Worm (Caenorhabditis elegans) whole organism, midembryonic: ENCODE data around the gene rpn-1.
A peak's percentile ranks its signal among the peaks of the same experiment; 100 is the strongest.

ENCODE experiments used
- T22C8.4 ChIP-seq: fragments of 200-800 bp; sonication (Bioruptor generic); IDR thresholded peaks from 2 replicates; pipeline ENCODE4 v1.3.6; 2022; ENCODE audit warnings: missing genetic modification characterization, missing compliant biosample characterization
- cog-1 ChIP-seq: sonication (generic microtip); optimal IDR thresholded peaks from 2 replicates; lab custom pipeline; 2016; ENCODE audit warnings: missing genetic modification characterization, missing compliant biosample characterization
- flt-1 ChIP-seq: fragments of 200-800 bp; sonication (Bioruptor generic); IDR thresholded peaks from 2 replicates; pipeline ENCODE4 v1.3.6; 2022; ENCODE audit warnings: missing genetic modification characterization, missing compliant biosample characterization
- klf-2 ChIP-seq: fragments of 200-800 bp; sonication (Bioruptor generic); conservative IDR thresholded peaks from 2 replicates; pipeline ENCODE4 v1.3.6; 2022; ENCODE audit warnings: missing genetic modification reagents, missing genetic modification characterization, missing compliant biosample characterization
- med-1 ChIP-seq: sonication (generic microtip); optimal IDR thresholded peaks from 2 replicates; lab custom pipeline; 2017; ENCODE audit warnings: missing genetic modification characterization, mild to moderate bottlenecking, missing compliant biosample characterization, antibody characterized with exemption, missing genetic modification reagents; ENCODE audit not compliant: insufficient read depth
- ref-1 ChIP-seq: fragments of 200-800 bp; sonication (Bioruptor generic); conservative IDR thresholded peaks from 2 replicates; pipeline ENCODE4 v1.3.6; 2022; ENCODE audit warnings: missing genetic modification reagents, missing genetic modification characterization, missing compliant biosample characterization
- tab-1 ChIP-seq: fragments of 200-800 bp; sonication (Bioruptor generic); IDR thresholded peaks from 2 replicates; pipeline ENCODE4 v1.3.6; 2022; ENCODE audit warnings: missing genetic modification characterization, missing compliant biosample characterization
- ztf-23 ChIP-seq: fragments of 200-800 bp; sonication (Bioruptor generic); IDR thresholded peaks from 2 replicates; pipeline ENCODE4 v1.3.6; 2022; ENCODE audit warnings: missing genetic modification reagents, missing genetic modification characterization, missing compliant biosample characterization
- ztf-29 ChIP-seq: fragments of 200-800 bp; sonication (Bioruptor generic); IDR thresholded peaks from 2 replicates; pipeline ENCODE4 v1.3.6; 2022; ENCODE audit warnings: missing genetic modification reagents, missing genetic modification characterization, missing compliant biosample characterization

The rpn-1 gene

ce11 chrIV:6937548-6937947 is 27.8 kb upstream of the rpn-1 start, which contains the start of gene npr-12:
Gene npr-12, minus strand, starts transcription at chrIV:6937648.
- no peak for TF ChIP-seq ztf-23 (GFP tag; lab: Robert Waterston, UW)
- no peak for TF ChIP-seq cog-1 (tag; lab: Kevin White, UChicago)
- TF ChIP-seq ref-1, result no peak
- no peak for TF ChIP-seq med-1 (GFP tag; lab: Kevin White, UChicago)
- no peak for TF ChIP-seq tab-1 (GFP tag; lab: Robert Waterston, UW)
- TF ChIP-seq flt-1 (GFP tag; lab: Robert Waterston, UW), result no peak
- TF ChIP-seq klf-2 (GFP tag; lab: Robert Waterston, UW), result no peak
- no peak for TF ChIP-seq ztf-29 (GFP tag; lab: Robert Waterston, UW)
- TF ChIP-seq T22C8.4 (GFP tag; lab: Robert Waterston, UW), result no peak

- no peak for TF ChIP-seq klf-2 (GFP tag; lab: Robert Waterston, UW)
- no peak for TF ChIP-seq ztf-29 (GFP tag; lab: Robert Waterston, UW)
- TF ChIP-seq ref-1, result no peak
- TF ChIP-seq ztf-23 (GFP tag; lab: Robert Waterston, UW), result no peak
- TF ChIP-seq flt-1 (GFP tag; lab: Robert Waterston, UW), result no peak
- TF ChIP-seq med-1 (GFP tag; lab: Kevin White, UChicago), result no peak
- no peak for TF ChIP-seq cog-1 (tag; lab: Kevin White, UChicago)
- TF ChIP-seq tab-1 (GFP tag; lab: Robert Waterston, UW), result no peak
- TF ChIP-seq T22C8.4 (GFP tag; lab: Robert Waterston, UW), result no peak
Measured at ce11 chrIV:6928417-6928816, 18.7 kb upstream of the rpn-1 start, which contains the start of gene cest-6. Gene cest-6, minus strand, starts transcription at chrIV:6928517.

DNA sequence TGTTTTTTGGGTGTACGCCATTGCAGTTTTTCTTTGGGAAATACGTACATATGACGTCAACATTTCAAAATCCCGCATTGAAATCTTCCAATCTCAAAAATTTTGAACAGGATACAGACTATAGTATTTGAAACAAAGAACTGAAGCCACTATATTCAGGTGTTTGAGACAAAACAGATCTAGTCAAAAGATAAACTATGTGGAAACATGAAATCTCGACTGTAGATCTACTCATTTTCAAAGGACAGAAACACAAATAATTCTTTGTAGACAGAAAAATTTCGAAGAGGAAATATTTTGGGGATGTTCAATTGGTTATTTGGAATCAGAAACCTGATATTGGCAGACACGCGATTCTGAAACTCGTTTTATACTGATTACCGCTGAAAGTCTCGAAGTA is 15.8 kb upstream of the rpn-1 start:
- no peak for TF ChIP-seq med-1 (GFP tag; lab: Kevin White, UChicago)
- TF ChIP-seq klf-2 (GFP tag; lab: Robert Waterston, UW), result no peak
- TF ChIP-seq tab-1 (GFP tag; lab: Robert Waterston, UW), result no peak
- no peak for TF ChIP-seq cog-1 (tag; lab: Kevin White, UChicago)
- no peak for TF ChIP-seq T22C8.4 (GFP tag; lab: Robert Waterston, UW)
- no peak for TF ChIP-seq flt-1 (GFP tag; lab: Robert Waterston, UW)
- no peak for TF ChIP-seq ref-1
- no peak for TF ChIP-seq ztf-23 (GFP tag; lab: Robert Waterston, UW)
- TF ChIP-seq ztf-29 (GFP tag; lab: Robert Waterston, UW), result no peak

DNA sequence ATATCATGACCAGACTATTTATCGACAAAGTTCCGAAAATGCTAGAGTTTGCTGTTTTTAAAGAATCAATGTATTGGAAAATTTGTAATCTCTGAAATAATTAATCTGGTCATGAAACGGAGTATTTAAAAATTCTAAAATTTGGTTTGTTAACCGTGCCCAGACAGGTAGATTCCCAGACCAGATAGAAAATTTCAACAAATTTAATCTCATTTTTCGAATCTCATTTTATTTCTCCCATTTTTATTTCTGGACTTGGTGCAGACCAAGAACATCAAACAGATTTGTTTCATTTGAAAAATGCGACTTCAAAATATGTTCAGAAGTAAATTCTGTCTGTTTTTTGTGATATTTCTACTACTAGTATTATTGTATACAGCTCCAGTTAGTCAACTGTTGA is 13.4 kb upstream of the rpn-1 start, which contains the start of gene T22D1.1:
TSS of gene T22D1.1 (plus strand) at position 301 of the 400 bp plus-strand sequence.
- no peak for TF ChIP-seq cog-1 (tag; lab: Kevin White, UChicago)
- TF ChIP-seq ztf-23 (GFP tag; lab: Robert Waterston, UW), result no peak
- TF ChIP-seq med-1 (GFP tag; lab: Kevin White, UChicago), result no peak
- no peak for TF ChIP-seq ztf-29 (GFP tag; lab: Robert Waterston, UW)
- TF ChIP-seq klf-2 (GFP tag; lab: Robert Waterston, UW), result no peak
- no peak for TF ChIP-seq ref-1
- no peak for TF ChIP-seq T22C8.4 (GFP tag; lab: Robert Waterston, UW)
- no peak for TF ChIP-seq flt-1 (GFP tag; lab: Robert Waterston, UW)
- TF ChIP-seq tab-1 (GFP tag; lab: Robert Waterston, UW), result no peak

ce11 chrIV:6920063-6920462 is 10.3 kb upstream of the rpn-1 start, which contains the start of gene T22D1.18:
Gene T22D1.18, minus strand, starts transcription at chrIV:6920163.
- TF ChIP-seq ref-1 (no peak), ztf-23 (GFP tag; lab: Robert Waterston, UW) (no peak), klf-2 (GFP tag; lab: Robert Waterston, UW) (no peak), T22C8.4 (GFP tag; lab: Robert Waterston, UW) (no peak), cog-1 (tag; lab: Kevin White, UChicago) (no peak), med-1 (GFP tag; lab: Kevin White, UChicago) (no peak), tab-1 (GFP tag; lab: Robert Waterston, UW) (no peak), flt-1 (GFP tag; lab: Robert Waterston, UW) (no peak), ztf-29 (GFP tag; lab: Robert Waterston, UW) (no peak)

DNA sequence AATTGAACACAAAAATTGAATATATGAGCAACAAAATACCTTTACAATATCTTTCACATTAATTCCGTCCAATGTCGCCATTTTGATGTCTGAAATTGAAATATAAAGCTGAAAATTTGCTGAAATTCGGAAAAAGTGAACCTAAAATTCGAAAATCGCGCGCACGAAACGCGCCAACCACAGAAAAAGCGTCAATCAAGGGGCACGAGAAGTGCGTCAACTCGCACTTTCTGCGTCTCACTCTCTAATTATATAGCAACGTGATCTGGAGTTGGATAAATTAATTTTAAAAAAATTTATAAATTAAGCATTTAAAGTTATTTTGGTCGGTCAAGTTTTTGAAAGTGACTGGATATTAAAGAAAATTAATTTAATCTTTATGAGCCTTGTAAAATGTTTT is 9.6 kb upstream of the rpn-1 start, which contains the start of gene ruvb-2:
TSS of gene ruvb-2 (minus strand) at position 89 of the 400 bp plus-strand sequence.
- 0 out of 2 replicates have a peak, but pooled peaks have one; percentile 18 for TF ChIP-seq ztf-23 (GFP tag; lab: Robert Waterston, UW)
- peak; percentile 17 for TF ChIP-seq cog-1 (tag; lab: Kevin White, UChicago)
- no peak for TF ChIP-seq med-1 (GFP tag; lab: Kevin White, UChicago)
- TF ChIP-seq ztf-29 (GFP tag; lab: Robert Waterston, UW), result no peak
- no peak for TF ChIP-seq klf-2 (GFP tag; lab: Robert Waterston, UW)
- TF ChIP-seq tab-1 (GFP tag; lab: Robert Waterston, UW), result no peak

DNA sequence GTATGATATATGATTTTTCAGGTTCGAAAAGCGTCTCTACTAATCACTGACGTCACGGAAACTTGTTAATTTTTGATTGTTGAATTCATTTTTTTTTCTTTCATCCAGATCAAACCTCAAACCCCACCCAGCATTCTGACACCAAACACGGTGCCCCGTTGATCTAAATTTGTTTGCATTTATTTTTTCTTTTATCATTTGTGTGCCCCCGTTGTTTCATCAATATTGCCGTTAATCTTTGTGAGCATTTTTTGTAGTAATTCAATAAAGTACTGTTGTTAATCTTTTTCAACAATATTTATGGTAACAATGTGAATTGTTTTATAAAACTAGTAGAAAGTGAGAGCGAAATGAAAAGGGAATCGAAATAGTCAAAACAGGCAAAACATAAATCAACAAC is 7.1 kb upstream of the rpn-1 start:
- TF ChIP-seq T22C8.4 (GFP tag; lab: Robert Waterston, UW), result no peak
- TF ChIP-seq flt-1 (GFP tag; lab: Robert Waterston, UW), result no peak
- no peak for TF ChIP-seq tab-1 (GFP tag; lab: Robert Waterston, UW)
- TF ChIP-seq klf-2 (GFP tag; lab: Robert Waterston, UW), result no peak
- TF ChIP-seq cog-1 (tag; lab: Kevin White, UChicago), result no peak
- TF ChIP-seq ztf-23 (GFP tag; lab: Robert Waterston, UW), result no peak
- no peak for TF ChIP-seq ref-1
- no peak for TF ChIP-seq med-1 (GFP tag; lab: Kevin White, UChicago)
- TF ChIP-seq ztf-29 (GFP tag; lab: Robert Waterston, UW), result no peak

- no peak for TF ChIP-seq ztf-23 (GFP tag; lab: Robert Waterston, UW)
- no peak for TF ChIP-seq med-1 (GFP tag; lab: Kevin White, UChicago)
- no peak for TF ChIP-seq ztf-29 (GFP tag; lab: Robert Waterston, UW)
- TF ChIP-seq ref-1, result no peak
- TF ChIP-seq flt-1 (GFP tag; lab: Robert Waterston, UW), result no peak
- TF ChIP-seq tab-1 (GFP tag; lab: Robert Waterston, UW), result no peak
- TF ChIP-seq T22C8.4 (GFP tag; lab: Robert Waterston, UW), result no peak
- no peak for TF ChIP-seq cog-1 (tag; lab: Kevin White, UChicago)
- TF ChIP-seq klf-2 (GFP tag; lab: Robert Waterston, UW), result no peak
Measured at ce11 chrIV:6912851-6913588, 3.3 kb upstream of the rpn-1 start, which contains the start of gene T22D1.3. Gene T22D1.3, plus strand, starts transcription at chrIV:6913538.
